Fruit fly (Drosophila melanogaster) S2 (cell line): ENCODE measurements around the gene raptor.

Experiments
- CG8478 ChIP-seq: fragments of >200 bp; optimal IDR thresholded peaks from 2 replicates; lab custom pipeline; 2018
- CTCF ChIP-seq, 2 experiments: fragments of >200 bp; optimal IDR thresholded peaks; 2 replicates each; lab custom pipeline; 2018

The raptor gene

DNA sequence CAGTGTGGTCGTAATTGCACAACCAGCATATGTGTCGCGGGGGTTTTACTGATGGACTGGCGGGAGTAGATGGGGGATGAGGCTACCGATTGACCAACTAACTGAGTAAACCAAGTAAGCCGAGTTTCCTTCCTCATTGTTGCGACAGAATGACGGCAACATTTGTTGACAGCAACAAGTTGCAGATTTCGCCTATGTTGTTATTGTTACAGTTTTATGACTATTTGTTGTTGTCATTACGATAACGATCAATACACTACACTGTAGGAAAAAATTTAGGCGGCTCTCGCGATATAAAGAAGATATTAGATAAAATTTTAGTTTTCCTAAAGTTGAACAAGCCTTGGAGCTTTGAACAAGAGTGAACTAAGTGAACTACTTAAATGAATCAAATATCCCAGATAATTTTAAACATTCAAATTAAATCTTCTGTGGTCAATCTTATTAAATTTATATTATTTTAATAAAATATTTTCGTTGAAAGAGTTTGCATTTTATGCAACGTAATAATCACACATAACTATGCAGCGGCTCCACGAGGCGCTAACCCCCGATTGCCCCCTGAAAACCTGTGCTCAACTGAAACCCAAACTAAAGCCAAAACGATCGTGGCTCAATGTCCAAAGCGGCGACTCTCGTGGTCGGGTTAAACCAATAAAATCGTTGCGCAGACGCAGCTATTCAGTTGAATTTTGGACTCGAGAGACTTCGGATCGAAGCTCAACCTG lies 22.6 kb downstream of the raptor start, which contains the start of gene CG5928:
Gene CG5928, plus strand, starts transcription at position 678 of the 728 bp plus-strand sequence.
- no peak for TF ChIP-seq CG8478
- TF ChIP-seq CTCF (optimal IDR thresholded peaks at IDR 0.05; lab: Kevin White, UChicago), result no peak

- TF ChIP-seq CG8478 (no peak), CTCF (optimal IDR thresholded peaks at IDR 0.05; lab: Kevin White, UChicago) (no peak)
Observed at dm6 chrX:6066316-6066715, 23.7 kb downstream of the raptor start, which contains the start of gene CG43115. Gene CG43115 (minus strand): TSS chrX:6066416.

dm6 chrX:6064508-6064907 lies 25.5 kb downstream of the raptor start:
- TF ChIP-seq CG8478, result no peak

DNA sequence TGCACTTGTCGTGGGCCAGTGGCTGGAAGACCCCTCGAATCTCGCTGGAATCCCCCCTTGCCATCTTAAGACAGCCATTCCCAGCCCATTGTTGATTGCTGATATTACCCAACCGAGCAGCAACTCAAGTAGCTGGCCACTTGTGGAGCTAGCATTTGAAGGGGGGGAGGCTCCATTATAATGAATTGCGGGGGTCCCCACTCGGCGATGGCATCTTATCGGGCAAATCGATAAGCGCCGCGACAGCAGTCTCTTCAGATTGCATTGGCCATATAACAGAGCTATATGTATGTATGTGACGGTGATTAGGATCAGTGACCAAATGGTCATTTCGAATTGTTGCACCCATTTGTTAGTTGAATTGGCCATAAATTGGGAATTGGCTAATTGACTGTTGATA lies 27.8 kb downstream of the raptor start:
- TF ChIP-seq CG8478 (no peak), CTCF (optimal IDR thresholded peaks at IDR 0.05; lab: Kevin White, UChicago) (no peak)

DNA sequence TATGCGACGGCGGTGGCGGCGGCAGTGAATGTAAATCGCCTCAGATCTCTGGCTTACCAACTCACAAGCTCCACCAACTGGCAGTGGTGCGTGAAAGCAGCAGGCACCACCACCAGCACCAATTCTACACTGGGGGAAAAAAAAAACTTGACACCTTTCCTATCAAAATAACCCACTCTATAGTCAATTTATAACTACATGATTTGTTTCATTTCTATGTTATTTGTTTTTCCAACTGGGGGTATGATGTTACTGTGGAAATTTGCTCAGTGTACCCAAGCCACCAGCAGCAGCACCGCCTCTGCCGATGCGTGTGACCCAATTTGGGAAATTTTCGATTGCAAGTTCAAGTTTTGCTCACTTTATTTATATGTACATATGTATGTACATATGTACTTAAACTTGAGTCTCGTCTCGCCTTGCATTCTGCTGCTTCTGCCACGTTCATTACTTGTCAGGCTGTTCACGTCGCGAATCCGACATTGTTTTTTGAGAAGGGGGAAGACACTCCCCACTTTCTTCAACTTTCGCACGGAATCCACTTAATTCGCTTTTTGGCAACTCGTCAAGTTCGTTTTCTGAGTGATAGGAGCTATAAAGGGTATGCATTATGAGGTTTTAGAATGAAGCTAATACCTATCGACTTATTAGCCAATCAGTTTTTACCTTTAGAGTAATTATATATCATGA lies 30.7 kb downstream of the raptor start:
- TF ChIP-seq CTCF (optimal IDR thresholded peaks at IDR 0.05; lab: Kevin White, UChicago) (no peak), CG8478 (no peak)

DNA sequence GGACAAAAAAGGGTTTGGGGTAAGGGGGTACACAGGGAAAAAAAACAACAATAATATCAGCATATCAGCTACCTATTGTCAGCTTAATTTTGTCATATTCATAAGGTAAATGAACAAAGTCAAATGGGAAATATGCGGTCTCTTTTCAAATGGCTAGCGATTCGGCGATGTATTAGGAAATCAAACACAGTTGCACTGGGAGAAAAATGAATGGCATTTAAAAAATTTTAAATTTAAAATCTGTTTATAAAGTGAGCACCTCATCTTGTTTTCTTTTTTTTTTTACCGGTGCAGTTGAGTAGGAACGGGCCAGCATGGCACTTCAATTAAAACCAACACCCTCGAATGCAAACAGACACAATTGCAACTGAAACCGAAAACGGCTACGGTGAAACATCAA lies 36.0 kb downstream of the raptor start:
- TF ChIP-seq CG8478 (no peak), CTCF (optimal IDR thresholded peaks at IDR 0.05; lab: Kevin White, UChicago) (no peak)

DNA sequence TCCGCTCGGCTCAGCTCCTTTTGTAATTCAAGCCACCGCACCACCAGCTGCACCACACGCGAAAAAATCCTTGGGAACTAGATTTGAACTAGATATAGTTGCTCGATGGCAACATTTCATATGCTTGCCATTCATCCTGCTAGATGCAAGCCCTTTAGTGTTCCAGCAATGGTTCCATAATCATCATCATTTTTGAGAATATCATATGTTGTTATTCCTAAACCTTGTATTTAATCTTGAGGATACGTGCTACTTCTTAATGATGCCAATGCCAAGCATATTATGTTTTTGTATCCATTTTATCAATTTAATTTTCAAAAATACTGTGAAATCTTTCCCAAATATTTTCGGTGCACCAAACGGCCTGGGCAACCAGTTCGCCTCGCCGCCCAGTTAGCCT lies 37.1 kb downstream of the raptor start:
- TF ChIP-seq CG8478 (no peak), CTCF (optimal IDR thresholded peaks at IDR 0.05; lab: Kevin White, UChicago) (no peak)

- TF ChIP-seq CG8478 (no peak), CTCF (optimal IDR thresholded peaks at IDR 0.05; lab: Kevin White, UChicago) (no peak)
Observed at dm6 chrX:6050935-6051656, 38.9 kb downstream of the raptor start.

- TF ChIP-seq CG8478, result no peak
- no peak for TF ChIP-seq CTCF (optimal IDR thresholded peaks at IDR 0.05; lab: Kevin White, UChicago)
Observed at dm6 chrX:6050282-6050934, 39.6 kb downstream of the raptor start, which contains the start of gene CG5921. Gene CG5921 (plus strand): TSS chrX:6050828.

- no peak for TF ChIP-seq CTCF (optimal IDR thresholded peaks at IDR 0.05; lab: Kevin White, UChicago)
- TF ChIP-seq CG8478, result no peak
Observed at dm6 chrX:6039431-6040016, 50.5 kb downstream of the raptor start, which contains the start of gene CG5937. Gene CG5937 (plus strand): TSS chrX:6040005.

- TF ChIP-seq CTCF (optimal IDR thresholded peaks at IDR 0.05; lab: Kevin White, UChicago) (no peak), CG8478 (no peak)
Observed at dm6 chrX:6037180-6037946, 52.6 kb downstream of the raptor start, which contains the start of the genes rux and MCTS1. Gene rux (minus strand): TSS chrX:6037800. Gene MCTS1 (plus strand): TSS chrX:6037892.

DNA sequence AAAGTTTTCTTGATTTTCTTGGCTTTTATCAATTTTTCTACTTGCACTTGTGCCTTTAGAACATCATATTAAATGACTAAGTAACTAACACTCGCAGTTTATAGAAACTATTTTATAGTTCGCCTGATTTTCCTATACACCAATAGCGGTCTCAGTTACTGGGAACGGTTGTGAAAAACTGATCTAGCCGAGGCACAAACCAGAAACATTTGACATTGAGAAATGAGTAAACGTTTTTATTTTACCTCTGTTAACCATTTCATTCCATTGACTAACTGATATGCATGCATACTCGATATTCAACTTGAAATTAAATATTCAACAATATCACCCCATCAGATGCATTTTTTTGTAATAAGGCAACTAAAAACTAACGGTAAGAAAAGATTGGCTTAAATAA lies 54.6 kb downstream of the raptor start:
- TF ChIP-seq CTCF (optimal IDR thresholded peaks at IDR 0.05; lab: Kevin White, UChicago) (peak; percentile 32 to 72), CG8478 (no peak)

- no peak for TF ChIP-seq CTCF (optimal IDR thresholded peaks at IDR 0.05; lab: Kevin White, UChicago)
- TF ChIP-seq CG8478, result no peak
Observed at dm6 chrX:6034741-6035140, 55.3 kb downstream of the raptor start.

- TF ChIP-seq CTCF (optimal IDR thresholded peaks at IDR 0.05; lab: Kevin White, UChicago), result no peak
- TF ChIP-seq CG8478, result no peak
Observed at dm6 chrX:6032826-6033225, 57.2 kb downstream of the raptor start.
